Worm (Caenorhabditis elegans) whole organism, L4 larva: ENCODE results near the gene lab-2.
A peak's percentile ranks its signal among the peaks of the same experiment; 100 is the strongest.

Experiments
- R02D3.7 ChIP-seq: fragments of 150-350 bp; sonication (generic microtip); optimal IDR thresholded peaks from 3 replicates; lab custom pipeline; 2014; ENCODE audit warnings: missing biosample characterization, missing genetic modification characterization
- T26A8.4 ChIP-seq: fragments of 200-800 bp; sonication (Bioruptor generic); IDR thresholded peaks from 2 replicates; pipeline ENCODE4 v1.3.6; 2022; ENCODE audit warnings: missing genetic modification characterization, missing compliant biosample characterization
- Y105C5A.15 ChIP-seq: fragments of 200-800 bp; sonication (Bioruptor generic); IDR thresholded peaks from 2 replicates; pipeline ENCODE4 v1.3.6; 2022; ENCODE audit warnings: missing genetic modification characterization, missing compliant biosample characterization
- Y5F2A.4 ChIP-seq: fragments of 200-800 bp; sonication (Bioruptor generic); optimal IDR thresholded peaks from 2 replicates; lab custom pipeline; 2018; ENCODE audit warnings: mild to moderate bottlenecking, missing genetic modification characterization, missing compliant biosample characterization
- ama-1 ChIP-seq: fragments of 150-350 bp; optimal IDR thresholded peaks from 2 replicates; lab custom pipeline; 2014; ENCODE audit warnings: inconsistent platforms, mixed read lengths
- ceh-62 ChIP-seq: sonication (generic microtip); optimal IDR thresholded peaks from 2 replicates; lab custom pipeline; 2017; ENCODE audit warnings: missing biosample characterization, missing genetic modification characterization
- ces-1 ChIP-seq: fragments of 150-350 bp; sonication (generic microtip); optimal IDR thresholded peaks from 4 replicates; lab custom pipeline; 2014; ENCODE audit warnings: missing biosample characterization, missing genetic modification reagents, missing genetic modification characterization
- cey-2 ChIP-seq: sonication (generic microtip); optimal IDR thresholded peaks from 3 replicates; lab custom pipeline; 2017; ENCODE audit warnings: missing genetic modification characterization, mild to moderate bottlenecking, missing compliant biosample characterization, antibody characterized with exemption, borderline replicate concordance; ENCODE audit not compliant: insufficient read depth
- daf-16 ChIP-seq, 3 experiments: sonication (generic microtip); optimal IDR thresholded peaks; 2 replicates each; lab custom pipeline; 2016 to 2017; ENCODE audit warnings: missing genetic modification characterization in 3 of 3, missing genetic modification reagents in 3 of 3, mild to moderate bottlenecking in 2 of 3, missing compliant biosample characterization in 2 of 3, missing biosample characterization in 1 of 3, moderate library complexity in 1 of 3
- daf-19 ChIP-seq: fragments of 200-800 bp; sonication (Bioruptor generic); conservative IDR thresholded peaks from 2 replicates; pipeline ENCODE4 v1.3.6; 2022; ENCODE audit warnings: missing genetic modification characterization, missing compliant biosample characterization
- dmd-6 ChIP-seq: fragments of 200-800 bp; sonication (Bioruptor generic); IDR thresholded peaks from 2 replicates; pipeline ENCODE4 v1.3.6; 2022; ENCODE audit warnings: missing genetic modification reagents, missing genetic modification characterization, missing compliant biosample characterization
- dmd-9 ChIP-seq: fragments of 200-800 bp; sonication (Bioruptor generic); IDR thresholded peaks from 2 replicates; pipeline ENCODE4 v1.3.6; 2022; ENCODE audit warnings: missing genetic modification reagents, missing genetic modification characterization, missing compliant biosample characterization
- dpl-1 ChIP-seq: fragments of 150-350 bp; optimal IDR thresholded peaks from 2 replicates; lab custom pipeline; 2014; ENCODE audit warnings: missing biosample characterization, missing genetic modification reagents, missing genetic modification characterization
- dve-1 ChIP-seq: sonication (generic microtip); optimal IDR thresholded peaks from 2 replicates; lab custom pipeline; 2017; ENCODE audit warnings: antibody characterized with exemption, mild to moderate bottlenecking, missing genetic modification characterization, missing compliant biosample characterization; ENCODE audit not compliant: insufficient read depth
- egl-27 ChIP-seq: sonication (generic microtip); optimal IDR thresholded peaks from 3 replicates; lab custom pipeline; 2017; ENCODE audit warnings: missing biosample characterization, missing genetic modification reagents, missing genetic modification characterization
- fos-1 ChIP-seq: fragments of 150-350 bp; optimal IDR thresholded peaks from 2 replicates; lab custom pipeline; 2014; ENCODE audit warnings: missing biosample characterization, missing genetic modification characterization
- hlh-11 ChIP-seq: fragments of 200-800 bp; sonication (Bioruptor generic); optimal IDR thresholded peaks from 2 replicates; lab custom pipeline; 2018; ENCODE audit warnings: mild to moderate bottlenecking, missing genetic modification characterization, missing compliant biosample characterization
- hlh-30 ChIP-seq: sonication (generic microtip); optimal IDR thresholded peaks from 2 replicates; lab custom pipeline; 2017; ENCODE audit warnings: antibody characterized with exemption, mild to moderate bottlenecking, missing genetic modification characterization, missing compliant biosample characterization; ENCODE audit not compliant: insufficient read depth
- jun-1 ChIP-seq: fragments of 150-350 bp; optimal IDR thresholded peaks from 2 replicates; lab custom pipeline; 2014; ENCODE audit warnings: missing biosample characterization, missing genetic modification reagents, missing genetic modification characterization
- lim-7 ChIP-seq: fragments of 200-800 bp; sonication (Bioruptor generic); IDR thresholded peaks from 2 replicates; pipeline ENCODE4 v1.3.6; 2022; ENCODE audit warnings: missing genetic modification characterization, missing compliant biosample characterization
- lin-1 ChIP-seq: fragments of 200-800 bp; sonication (Bioruptor generic); IDR thresholded peaks from 2 replicates; pipeline ENCODE4 v1.3.6; 2022; ENCODE audit warnings: missing genetic modification reagents, missing genetic modification characterization, missing compliant biosample characterization
- lin-13 ChIP-seq: fragments of 150-350 bp; optimal IDR thresholded peaks from 2 replicates; lab custom pipeline; 2014; ENCODE audit warnings: missing biosample characterization, missing genetic modification reagents, missing genetic modification characterization
- lin-38 ChIP-seq: fragments of 200-800 bp; sonication (Bioruptor generic); IDR thresholded peaks from 2 replicates; pipeline ENCODE4 v1.3.6; 2022; ENCODE audit warnings: missing genetic modification reagents, missing genetic modification characterization, missing compliant biosample characterization
- lsy-2 ChIP-seq, 2 experiments: fragments of 150-350 bp in 1 of 2; sonication (generic microtip) in 1 of 2; optimal IDR thresholded peaks; 2 replicates each; lab custom pipeline; 2014 to 2017; ENCODE audit warnings: missing biosample characterization in 2 of 2, missing genetic modification characterization in 2 of 2
- mdl-1 ChIP-seq, 2 experiments: fragments of 150-350 bp in 1 of 2; sonication (generic microtip) in 1 of 2; optimal IDR thresholded peaks; 2 replicates each; lab custom pipeline; 2014 to 2017; ENCODE audit warnings: missing biosample characterization in 2 of 2, missing genetic modification characterization in 2 of 2
- mep-1 ChIP-seq: fragments of 150-350 bp; sonication (generic microtip); optimal IDR thresholded peaks from 3 replicates; lab custom pipeline; 2014; ENCODE audit warnings: missing biosample characterization, missing genetic modification characterization
- mes-2 ChIP-seq: sonication (generic microtip); optimal IDR thresholded peaks from 2 replicates; lab custom pipeline; 2016; ENCODE audit warnings: missing genotype, mild to moderate bottlenecking, missing genetic modification characterization, missing compliant biosample characterization; ENCODE audit not compliant: poor library complexity, severe bottlenecking
- mxl-3 ChIP-seq: fragments of 200-800 bp; sonication (Bioruptor generic); optimal IDR thresholded peaks from 2 replicates; lab custom pipeline; 2018; ENCODE audit warnings: mild to moderate bottlenecking, missing genetic modification characterization, missing compliant biosample characterization
- nhr-237 ChIP-seq: sonication (generic microtip); optimal IDR thresholded peaks from 2 replicates; lab custom pipeline; 2017; ENCODE audit warnings: missing biosample characterization, missing genetic modification characterization
- nhr-28 ChIP-seq: fragments of 150-350 bp; optimal IDR thresholded peaks from 2 replicates; lab custom pipeline; 2014; ENCODE audit warnings: missing biosample characterization, missing genetic modification characterization
- nhr-48 ChIP-seq: sonication (generic microtip); optimal IDR thresholded peaks from 2 replicates; lab custom pipeline; 2016; ENCODE audit warnings: mild to moderate bottlenecking, missing genetic modification characterization, missing compliant biosample characterization
- nhr-6 ChIP-seq: fragments of 150-350 bp; optimal IDR thresholded peaks from 2 replicates; lab custom pipeline; 2014; ENCODE audit warnings: missing biosample characterization, missing genetic modification characterization
- php-3 ChIP-seq: fragments of 200-800 bp; sonication (Bioruptor generic); IDR thresholded peaks from 2 replicates; pipeline ENCODE4 v1.3.6; 2022; ENCODE audit warnings: missing genetic modification reagents, missing genetic modification characterization, missing compliant biosample characterization
- pqm-1 ChIP-seq: sonication (generic microtip); optimal IDR thresholded peaks from 2 replicates; lab custom pipeline; 2017; ENCODE audit warnings: missing biosample characterization, missing genetic modification characterization
- saeg-2 ChIP-seq: fragments of 200-800 bp; sonication (Bioruptor generic); IDR thresholded peaks from 2 replicates; pipeline ENCODE4 v1.3.6; 2022; ENCODE audit warnings: missing genetic modification reagents, missing genetic modification characterization, missing compliant biosample characterization
- sdz-12 ChIP-seq: fragments of 200-800 bp; sonication (Bioruptor generic); optimal IDR thresholded peaks from 2 replicates; lab custom pipeline; 2018; ENCODE audit warnings: mild to moderate bottlenecking, missing genetic modification characterization, missing compliant biosample characterization
- set-16 ChIP-seq: fragments of 200-800 bp; sonication (Bioruptor generic); IDR thresholded peaks from 2 replicates; pipeline ENCODE4 v1.3.6; 2022; ENCODE audit warnings: missing genetic modification reagents, missing genetic modification characterization, missing compliant biosample characterization
- spr-3 ChIP-seq: fragments of 200-800 bp; sonication (Bioruptor generic); optimal IDR thresholded peaks from 2 replicates; lab custom pipeline; 2018; ENCODE audit warnings: mild to moderate bottlenecking, missing genetic modification characterization, missing compliant biosample characterization
- tra-1 ChIP-seq: fragments of 200-800 bp; sonication (Bioruptor generic); IDR thresholded peaks from 2 replicates; pipeline ENCODE4 v1.3.6; 2022; ENCODE audit warnings: missing genetic modification reagents, missing genetic modification characterization, missing compliant biosample characterization
- unc-62 ChIP-seq, 3 experiments: fragments of 150-350 bp in 1 of 3; sonication (generic microtip); optimal IDR thresholded peaks in 2 of 3; peaks in 1 of 3; 1 replicate in 1 of 3; 2 replicates in 2 of 3; lab custom pipeline; 2014 to 2017; ENCODE audit warnings: missing biosample characterization in 3 of 3, missing genetic modification characterization in 3 of 3, missing genetic modification reagents in 3 of 3, missing genotype in 1 of 3
- vab-7 ChIP-seq: fragments of 200-800 bp; sonication (Bioruptor generic); IDR thresholded peaks from 2 replicates; pipeline ENCODE4 v1.3.6; 2022; ENCODE audit warnings: missing genetic modification reagents, missing genetic modification characterization, missing compliant biosample characterization
- zag-1 ChIP-seq: fragments of 150-350 bp; optimal IDR thresholded peaks from 2 replicates; lab custom pipeline; 2014; ENCODE audit warnings: missing biosample characterization, missing genetic modification characterization
- zfp-3 ChIP-seq: fragments of 200-800 bp; sonication (Bioruptor generic); conservative IDR thresholded peaks from 2 replicates; pipeline ENCODE4 v1.3.6; 2022; ENCODE audit warnings: missing genetic modification reagents, missing genetic modification characterization, missing compliant biosample characterization
- zip-11 ChIP-seq: fragments of 200-800 bp; sonication (Bioruptor generic); IDR thresholded peaks from 2 replicates; pipeline ENCODE4 v1.3.6; 2022; ENCODE audit warnings: missing genetic modification characterization, missing compliant biosample characterization
- ztf-7 ChIP-seq: fragments of 150-350 bp; optimal IDR thresholded peaks from 2 replicates; lab custom pipeline; 2014; ENCODE audit warnings: missing biosample characterization, missing genetic modification characterization

Gene lab-2

ce11 chrIII:7376143-7376802 lies 46.9 kb upstream of the lab-2 start (continued):
- TF ChIP-seq set-16 (GFP tag; lab: Robert Waterston, UW) (no peak), dmd-9 (GFP tag; lab: Robert Waterston, UW) (no peak), ama-1 (lab: Kevin White, UChicago) (peak; percentile 77), spr-3 (GFP tag; lab: Kevin White, UChicago) (peak; percentile 46)
- TF ChIP-seq, all 104 proteins: peak for 37

- peak; percentile 3 for TF ChIP-seq ama-1 (lab: Kevin White, UChicago)
- peak; percentile 83 for TF ChIP-seq nhr-28 (tag; lab: Kevin White, UChicago)
- no peak for TF ChIP-seq zfp-3 (GFP tag; lab: Robert Waterston, UW)
- peak in 1 of 2 experiments; percentile 32 for TF ChIP-seq mdl-1 (tag; optimal IDR thresholded peaks at IDR 0.05; lab: Kevin White, UChicago)
- TF ChIP-seq mxl-3 (GFP tag; lab: Kevin White, UChicago): peak; percentile 71
- peak; percentile 76 for TF ChIP-seq hlh-11 (tag; lab: Kevin White, UChicago)
- peak; percentile 21 for TF ChIP-seq T26A8.4 (GFP tag; lab: Robert Waterston, UW)
- peak in 1 of 2 experiments; percentile 96 for TF ChIP-seq unc-62 (GFP tag; optimal IDR thresholded peaks at IDR 0.05 in 1 of 2; lab: Kevin White, UChicago)
- TF ChIP-seq unc-62 (tag; optimal IDR thresholded peaks at IDR 0.05; lab: Kevin White, UChicago): no peak
- TF ChIP-seq dpl-1 (GFP tag; lab: Kevin White, UChicago): no peak
- TF ChIP-seq hlh-30 (tag; lab: Kevin White, UChicago): peak; percentile 13
- TF ChIP-seq daf-16 (GFP tag; optimal IDR thresholded peaks at IDR 0.05; lab: Kevin White, UChicago): no peak
- TF ChIP-seq daf-16 (tag; optimal IDR thresholded peaks at IDR 0.05; lab: Kevin White, UChicago): peak; percentile 71
- 0 out of 2 replicates have a peak, but pooled peaks have one; percentile 38 for TF ChIP-seq lin-1 (GFP tag; lab: Robert Waterston, UW)
- TF ChIP-seq egl-27: no peak
- TF ChIP-seq pqm-1 (tag; lab: Kevin White, UChicago): peak; percentile 80
- 0 out of 2 replicates have a peak, but pooled peaks have one; percentile 20 for TF ChIP-seq vab-7 (GFP tag; lab: Robert Waterston, UW)
- peak; percentile 12 for TF ChIP-seq mep-1 (tag; lab: Kevin White, UChicago)
- TF ChIP-seq R02D3.7: no peak
- TF ChIP-seq php-3 (GFP tag; lab: Robert Waterston, UW): peak; percentile 22; the same call in 1 of the 2 replicates
- TF ChIP-seq nhr-6 (tag; lab: Kevin White, UChicago): no peak
- TF ChIP-seq jun-1 (tag; lab: Kevin White, UChicago): no peak
- peak; percentile 36; the same call in 1 of the 2 replicates for TF ChIP-seq dmd-6 (GFP tag; lab: Robert Waterston, UW)
- TF ChIP-seq Y105C5A.15: no peak
- peak; percentile 26 for TF ChIP-seq ztf-7 (tag; lab: Kevin White, UChicago)
- TF ChIP-seq ceh-62: no peak
- peak; percentile 27 for TF ChIP-seq mes-2
- TF ChIP-seq cey-2 (tag; lab: Kevin White, UChicago): no peak
- no peak for TF ChIP-seq nhr-237 (tag; lab: Kevin White, UChicago)
- peak; percentile 35 for TF ChIP-seq dve-1 (tag; lab: Kevin White, UChicago)
- TF ChIP-seq nhr-48 (tag; lab: Kevin White, UChicago): peak; percentile 21
These were observed 46.0 kb upstream of the lab-2 start for ce11 chrIII:7375434-7375833.

- no peak for TF ChIP-seq pqm-1 (tag; lab: Kevin White, UChicago)
- peak; percentile 87 for TF ChIP-seq hlh-30 (tag; lab: Kevin White, UChicago)
- no peak for TF ChIP-seq Y5F2A.4 (GFP tag; lab: Kevin White, UChicago)
- TF ChIP-seq saeg-2 (GFP tag; lab: Robert Waterston, UW): no peak
- peak in 1 of 2 experiments; percentile 15 for TF ChIP-seq lsy-2 (tag; optimal IDR thresholded peaks at IDR 0.05; lab: Kevin White, UChicago)
- TF ChIP-seq sdz-12 (GFP tag; lab: Kevin White, UChicago): no peak
- TF ChIP-seq zip-11: no peak
- no peak for TF ChIP-seq fos-1 (tag; lab: Kevin White, UChicago)
- 0 out of 2 replicates have a peak, but pooled peaks have one; percentile 11 for TF ChIP-seq lin-38
- no peak for TF ChIP-seq lim-7 (GFP tag; lab: Robert Waterston, UW)
- no peak for TF ChIP-seq daf-19 (GFP tag; lab: Robert Waterston, UW)
- TF ChIP-seq ztf-7 (tag; lab: Kevin White, UChicago): no peak
- no peak for TF ChIP-seq zag-1 (tag; lab: Kevin White, UChicago)
- TF ChIP-seq ces-1 (GFP tag; lab: Kevin White, UChicago): no peak
- no peak for TF ChIP-seq lin-13 (GFP tag; lab: Kevin White, UChicago)
- TF ChIP-seq tra-1 (GFP tag; lab: Robert Waterston, UW): no peak
- TF ChIP-seq nhr-6 (tag; lab: Kevin White, UChicago): no peak
These were observed 45.4 kb upstream of the lab-2 start, which contains the start of gene mml-1 for ce11 chrIII:7374681-7375271. Gene mml-1 (minus strand): TSS chrIII:7374731.
